Worm (Caenorhabditis elegans): ENCODE measurements around the gene C24A3.4.

The C24A3.4 gene

ce11 chrX:9024270-9024669 is 32.1 kb downstream of the C24A3.4 start (continued):
- TF ChIP-seq madf-9 (GFP tag; conservative IDR thresholded peaks at IDR 0.05) (no peak; the same call in 1 of the 2 replicates), unc-39 (tag; optimal IDR thresholded peaks at IDR 0.05) (no peak), ztf-7 (tag; optimal IDR thresholded peaks at IDR 0.05) (peak; percentile 63), ztf-11 (tag; optimal IDR thresholded peaks at IDR 0.05) (no peak), daf-8 (GFP tag; IDR thresholded peaks at IDR 0.05) (no peak), snpc-1.2 (GFP tag; IDR thresholded peaks at IDR 0.05) (peak; percentile 94), mdl-1 (tag; optimal IDR thresholded peaks at IDR 0.05) (no peak), ctbp-1 (GFP tag; IDR thresholded peaks at IDR 0.05) (peak; percentile 85), lin-29 (GFP tag; IDR thresholded peaks at IDR 0.05) (0 out of 2 replicates have a peak, but pooled peaks have one; percentile 67), ces-1 (GFP tag; optimal IDR thresholded peaks at IDR 0.05) (no peak), hlh-30 (tag; optimal IDR thresholded peaks at IDR 0.05; ENCODE audit: insufficient read depth) (no peak), duxl-1 (tag; optimal IDR thresholded peaks at IDR 0.05; ENCODE audit: poor library complexity) (no peak)

ce11 chrX:9025484-9025883 is 33.3 kb downstream of the C24A3.4 start:
- TF ChIP-seq Y75B8A.6 (GFP tag; IDR thresholded peaks at IDR 0.05) (no peak), lim-7 (GFP tag; IDR thresholded peaks at IDR 0.05) (no peak), sdz-12 (GFP tag; optimal IDR thresholded peaks at IDR 0.05) (no peak), rbr-2 (tag; optimal IDR thresholded peaks at IDR 0.05) (no peak), ces-1 (GFP tag; optimal IDR thresholded peaks at IDR 0.05) (no peak), ZK546.5 (tag; optimal IDR thresholded peaks at IDR 0.05) (no peak), set-16 (GFP tag; IDR thresholded peaks at IDR 0.05) (no peak), dpl-1 (GFP tag; optimal IDR thresholded peaks at IDR 0.05) (no peak), attf-4 (tag; optimal IDR thresholded peaks at IDR 0.05) (no peak), mxl-3 (GFP tag; optimal IDR thresholded peaks at IDR 0.05) (no peak), aha-1 (tag) (no peak), vab-7 (GFP tag; IDR thresholded peaks at IDR 0.05) (no peak), tag-97 (GFP tag; IDR thresholded peaks at IDR 0.05) (no peak), F49E8.2 (tag; optimal IDR thresholded peaks at IDR 0.05; ENCODE audit: borderline replicate concordance) (no peak), dve-1 (tag; optimal IDR thresholded peaks at IDR 0.05; ENCODE audit: insufficient read depth) (no peak), mes-2 (tag; optimal IDR thresholded peaks at IDR 0.05; ENCODE audit: poor library complexity, severe bottlenecking) (no peak), zfp-3 (GFP tag; conservative IDR thresholded peaks at IDR 0.05) (no peak), zag-1 (tag; optimal IDR thresholded peaks at IDR 0.05) (no peak)

- TF ChIP-seq ZK337.2 (GFP tag; IDR thresholded peaks at IDR 0.05), result no peak
- TF ChIP-seq F44E2.7 (GFP tag; IDR thresholded peaks at IDR 0.05), result no peak
- peak; percentile 34 for TF ChIP-seq aha-1 (tag)
- no peak for TF ChIP-seq Y105C5A.15 (GFP tag; IDR thresholded peaks at IDR 0.05)
Measured at ce11 chrX:9027304-9027703, 35.1 kb downstream of the C24A3.4 start, which contains the start of gene T25B6.3. Gene T25B6.3 (plus strand): TSS chrX:9027604.

- TF ChIP-seq lin-29 (GFP tag; IDR thresholded peaks at IDR 0.05) (no peak), aha-1 (tag) (peak; percentile 64), nhr-28 (tag; optimal IDR thresholded peaks at IDR 0.05) (peak; percentile 50), nhr-48 (tag; optimal IDR thresholded peaks at IDR 0.05) (no peak), lin-13 (GFP tag; optimal IDR thresholded peaks at IDR 0.05) (no peak), dve-1 (tag; optimal IDR thresholded peaks at IDR 0.05; ENCODE audit: insufficient read depth) (no peak), nhr-25 (tag; optimal IDR thresholded peaks at IDR 0.05; ENCODE audit: borderline replicate concordance, insufficient read depth) (peak; percentile 7)
Measured at ce11 chrX:9028909-9029520, 36.8 kb downstream of the C24A3.4 start, which contains the start of gene snf-12. Gene snf-12 (plus strand): TSS chrX:9029470.
